Worm (Caenorhabditis elegans): ENCODE results near the gene toh-1.

- TF ChIP-seq cog-1 (tag; optimal IDR thresholded peaks at IDR 0.05): no peak
- no peak for TF ChIP-seq tab-1 (GFP tag; IDR thresholded peaks at IDR 0.05)
Observed at ce11 chrIII:3783914-3784313, 24.9 kb downstream of the toh-1 start.
